Worm (Caenorhabditis elegans): ENCODE results near the gene egg-1.

ce11 chrIII:5755204-5755603, 27.2 kb downstream of the egg-1 start, which contains the start of gene ida-1:
- TF ChIP-seq lsy-2 (tag; optimal IDR thresholded peaks at IDR 0.05) (peak; percentile 3 to 55), snpc-4 (tag; optimal IDR thresholded peaks at IDR 0.05) (no peak), mep-1 (tag; optimal IDR thresholded peaks at IDR 0.05) (peak; percentile 28), jun-1 (tag; optimal IDR thresholded peaks at IDR 0.05) (peak; percentile 13), aly-2 (tag; optimal IDR thresholded peaks at IDR 0.05) (no peak), pax-3 (tag; optimal IDR thresholded peaks at IDR 0.05) (peak; percentile 75), nhr-237 (tag; optimal IDR thresholded peaks at IDR 0.05) (no peak), ztf-11 (tag; optimal IDR thresholded peaks at IDR 0.05) (no peak), lin-39 (tag; optimal IDR thresholded peaks at IDR 0.05) (no peak), elt-3 (tag; optimal IDR thresholded peaks at IDR 0.05) (no peak), elt-2 (tag; optimal IDR thresholded peaks at IDR 0.05) (no peak), tbx-2 (tag; optimal IDR thresholded peaks at IDR 0.05) (no peak), aha-1 (tag; optimal IDR thresholded peaks at IDR 0.05) (no peak)

All from whole organism, L1 larva.